Worm (Caenorhabditis elegans): ENCODE results near the gene F46B3.1.

- TF ChIP-seq unc-62 (GFP tag; optimal IDR thresholded peaks at IDR 0.05), result no peak
- no peak for TF ChIP-seq nhr-11 (tag; optimal IDR thresholded peaks at IDR 0.05)
- TF ChIP-seq skn-1 (tag; optimal IDR thresholded peaks at IDR 0.05), result no peak
- no peak for TF ChIP-seq jun-1 (tag; optimal IDR thresholded peaks at IDR 0.05)
- no peak for TF ChIP-seq ceh-82 (tag; optimal IDR thresholded peaks at IDR 0.05)
- TF ChIP-seq ama-1 (optimal IDR thresholded peaks at IDR 0.05), result no peak
- no peak for TF ChIP-seq C04F5.9 (tag; optimal IDR thresholded peaks at IDR 0.05)
- no peak for TF ChIP-seq fos-1 (tag; optimal IDR thresholded peaks at IDR 0.05)
- no peak for TF ChIP-seq pax-3 (tag; optimal IDR thresholded peaks at IDR 0.05)
- TF ChIP-seq lir-3 (tag; optimal IDR thresholded peaks at IDR 0.05; ENCODE audit: poor library complexity), result no peak
- no peak for TF ChIP-seq ztf-11 (tag; optimal IDR thresholded peaks at IDR 0.05)
- TF ChIP-seq zag-1 (tag; optimal IDR thresholded peaks at IDR 0.05), result no peak
- no peak for TF ChIP-seq rnt-1 (tag; optimal IDR thresholded peaks at IDR 0.05)
Measured at ce11 chrV:20594746-20595145, 2.2 kb downstream of the F46B3.1 start, which contains the start of gene F26F2.10.

All from whole organism, L1 larva.